Worm (Caenorhabditis elegans) whole organism, L1 larva: ENCODE results near the gene Y82E9BR.14.
"Not testable (repeated sequence)": the region's sequence is repeated elsewhere in the genome, so short reads cannot be mapped to it uniquely, and the experiment has no call there.

Source experiments
- C16A3.4 ChIP-seq: fragments of 150-350 bp; optimal IDR thresholded peaks from 2 replicates; lab custom pipeline; 2014; ENCODE audit warnings: missing biosample characterization, missing genetic modification characterization
- F16B12.6 ChIP-seq: fragments of 150-350 bp; optimal IDR thresholded peaks from 2 replicates; lab custom pipeline; 2014; ENCODE audit warnings: missing biosample characterization, missing genetic modification characterization
- aha-1 ChIP-seq: fragments of 150-350 bp; optimal IDR thresholded peaks from 2 replicates; lab custom pipeline; 2014; ENCODE audit warnings: missing biosample characterization, missing genetic modification characterization
- aly-2 ChIP-seq: fragments of 150-350 bp; optimal IDR thresholded peaks from 2 replicates; lab custom pipeline; 2014; ENCODE audit warnings: missing biosample characterization, missing genetic modification characterization
- blmp-1 ChIP-seq: fragments of 150-350 bp; optimal IDR thresholded peaks from 2 replicates; lab custom pipeline; 2014; ENCODE audit warnings: missing biosample characterization, missing genetic modification characterization
- ceh-63 ChIP-seq: fragments of 200-800 bp; sonication (Bioruptor generic); optimal IDR thresholded peaks from 2 replicates; lab custom pipeline; 2018; ENCODE audit warnings: mild to moderate bottlenecking, missing genetic modification characterization, missing compliant biosample characterization
- ceh-82 ChIP-seq, 3 experiments: fragments of 150-350 bp in 1 of 3; sonication (generic microtip) in 2 of 3; optimal IDR thresholded peaks; 2 replicates each; lab custom pipeline; 2014 to 2017; ENCODE audit warnings: missing biosample characterization in 3 of 3, missing genetic modification characterization in 3 of 3
- ceh-90 ChIP-seq: sonication (generic microtip); optimal IDR thresholded peaks from 2 replicates; lab custom pipeline; 2016; ENCODE audit warnings: missing genetic modification characterization, missing compliant biosample characterization
- dpl-1 ChIP-seq, 3 experiments: fragments of 150-350 bp in 2 of 3; sonication (generic microtip) in 1 of 3; optimal IDR thresholded peaks; 2 replicates each; lab custom pipeline; 2014 to 2017; ENCODE audit warnings: missing biosample characterization in 3 of 3, missing genetic modification characterization in 3 of 3, missing genetic modification reagents in 3 of 3
- dsc-1 ChIP-seq: sonication (generic microtip); optimal IDR thresholded peaks from 2 replicates; lab custom pipeline; 2016; ENCODE audit warnings: mild to moderate bottlenecking, missing genetic modification characterization, missing compliant biosample characterization
- efl-1 ChIP-seq, 4 experiments: fragments of 150-350 bp; optimal IDR thresholded peaks in 3 of 4; peaks in 1 of 4; 1 replicate in 1 of 4; 2 replicates in 3 of 4; lab custom pipeline; 2014; ENCODE audit warnings: missing biosample characterization in 2 of 4, missing genetic modification characterization in 2 of 4, missing genetic modification reagents in 2 of 4
- ets-5 ChIP-seq: fragments of 200-800 bp; sonication (Bioruptor generic); IDR thresholded peaks from 2 replicates; pipeline ENCODE4 v1.3.6; 2022; ENCODE audit warnings: missing genetic modification characterization, missing compliant biosample characterization
- fkh-8 ChIP-seq: sonication (generic microtip); optimal IDR thresholded peaks from 2 replicates; lab custom pipeline; 2016; ENCODE audit warnings: mild to moderate bottlenecking, missing genetic modification characterization, missing compliant biosample characterization
- fos-1 ChIP-seq: fragments of 150-350 bp; optimal IDR thresholded peaks from 2 replicates; lab custom pipeline; 2014; ENCODE audit warnings: missing biosample characterization, missing genetic modification characterization
- grh-1 ChIP-seq: fragments of 200-800 bp; sonication (Bioruptor generic); IDR thresholded peaks from 2 replicates; pipeline ENCODE4 v1.3.6; 2022; ENCODE audit warnings: missing genetic modification reagents, missing genetic modification characterization, missing compliant biosample characterization
- hlh-17 ChIP-seq: fragments of 200-800 bp; sonication (Bioruptor generic); optimal IDR thresholded peaks from 2 replicates; lab custom pipeline; 2018; ENCODE audit warnings: missing genetic modification characterization, mild to moderate bottlenecking, missing compliant biosample characterization, moderate library complexity, borderline replicate concordance
- hlh-4 ChIP-seq: sonication (generic microtip); optimal IDR thresholded peaks from 2 replicates; lab custom pipeline; 2016; ENCODE audit warnings: mild to moderate bottlenecking, missing genetic modification characterization, missing compliant biosample characterization
- hpl-2 ChIP-seq: fragments of 150-350 bp; optimal IDR thresholded peaks from 2 replicates; lab custom pipeline; 2014; ENCODE audit warnings: missing biosample characterization, missing genetic modification reagents, missing genetic modification characterization
- irx-1 ChIP-seq: sonication (generic microtip); optimal IDR thresholded peaks from 2 replicates; lab custom pipeline; 2016; ENCODE audit warnings: missing genetic modification characterization, missing compliant biosample characterization
- lin-39 ChIP-seq: fragments of 150-350 bp; optimal IDR thresholded peaks from 2 replicates; lab custom pipeline; 2014; ENCODE audit warnings: missing biosample characterization, missing genetic modification reagents, missing genetic modification characterization
- mab-9 ChIP-seq: fragments of 200-800 bp; sonication (Bioruptor generic); IDR thresholded peaks from 2 replicates; pipeline ENCODE4 v1.3.6; 2022; ENCODE audit warnings: missing genetic modification reagents, missing genetic modification characterization, missing compliant biosample characterization
- mep-1 ChIP-seq: fragments of 150-350 bp; optimal IDR thresholded peaks from 2 replicates; lab custom pipeline; 2014; ENCODE audit warnings: missing biosample characterization, missing genetic modification characterization
- nhr-19 ChIP-seq: fragments of 200-800 bp; sonication (Bioruptor generic); conservative IDR thresholded peaks from 2 replicates; pipeline ENCODE4 v1.3.6; 2022; ENCODE audit warnings: missing genetic modification characterization, missing compliant biosample characterization
- nhr-237 ChIP-seq: fragments of 150-350 bp; optimal IDR thresholded peaks from 2 replicates; lab custom pipeline; 2014; ENCODE audit warnings: missing biosample characterization, missing genetic modification characterization
- nhr-28 ChIP-seq: fragments of 150-350 bp; optimal IDR thresholded peaks from 2 replicates; lab custom pipeline; 2014; ENCODE audit warnings: missing biosample characterization, missing genetic modification characterization
- nhr-47 ChIP-seq: sonication (generic microtip); optimal IDR thresholded peaks from 2 replicates; lab custom pipeline; 2016; ENCODE audit warnings: mild to moderate bottlenecking, missing genetic modification characterization, moderate library complexity, missing compliant biosample characterization
- nhr-84 ChIP-seq: sonication (generic microtip); optimal IDR thresholded peaks from 2 replicates; lab custom pipeline; 2017; ENCODE audit warnings: missing biosample characterization, missing genetic modification characterization
- nhr-85 ChIP-seq: sonication (generic microtip); peaks from one replicate; lab custom pipeline; 2016; ENCODE audit warnings: missing genetic modification characterization, inconsistent platforms, missing compliant biosample characterization
- nhr-90 ChIP-seq: sonication (generic microtip); optimal IDR thresholded peaks from 2 replicates; lab custom pipeline; 2016; ENCODE audit warnings: mild to moderate bottlenecking, missing genetic modification characterization, missing compliant biosample characterization; ENCODE audit not compliant: poor library complexity
- pag-3 ChIP-seq: sonication (generic microtip); optimal IDR thresholded peaks from 2 replicates; lab custom pipeline; 2017; ENCODE audit warnings: missing genetic modification characterization, mild to moderate bottlenecking, missing compliant biosample characterization, antibody characterized with exemption, borderline replicate concordance; ENCODE audit not compliant: insufficient read depth
- rnt-1 ChIP-seq: sonication (generic microtip); optimal IDR thresholded peaks from 2 replicates; lab custom pipeline; 2016; ENCODE audit warnings: mild to moderate bottlenecking, missing genetic modification characterization, moderate library complexity, missing compliant biosample characterization
- skn-1 ChIP-seq: fragments of 150-350 bp; optimal IDR thresholded peaks from 2 replicates; lab custom pipeline; 2014; ENCODE audit warnings: missing biosample characterization, missing genetic modification characterization
- snpc-4 ChIP-seq: fragments of 150-350 bp; optimal IDR thresholded peaks from 2 replicates; lab custom pipeline; 2014; ENCODE audit warnings: missing biosample characterization, missing genetic modification characterization
- snu-23 ChIP-seq: sonication (generic microtip); optimal IDR thresholded peaks from 2 replicates; lab custom pipeline; 2016; ENCODE audit warnings: missing genetic modification characterization, missing compliant biosample characterization
- sox-4 ChIP-seq: sonication (generic microtip); optimal IDR thresholded peaks from 2 replicates; lab custom pipeline; 2016; ENCODE audit warnings: missing genetic modification characterization, missing compliant biosample characterization
- sptf-1 ChIP-seq: fragments of 150-350 bp; optimal IDR thresholded peaks from 2 replicates; lab custom pipeline; 2014; ENCODE audit warnings: missing biosample characterization, missing genetic modification characterization
- sup-37 ChIP-seq: fragments of 200-800 bp; sonication (Bioruptor generic); optimal IDR thresholded peaks from 2 replicates; lab custom pipeline; 2018; ENCODE audit warnings: mild to moderate bottlenecking, missing genetic modification characterization, missing compliant biosample characterization
- swsn-7 ChIP-seq: sonication (generic microtip); optimal IDR thresholded peaks from 2 replicates; lab custom pipeline; 2016; ENCODE audit warnings: missing genetic modification characterization, missing compliant biosample characterization
- tlp-1 ChIP-seq: fragments of 150-350 bp; optimal IDR thresholded peaks from 2 replicates; lab custom pipeline; 2014; ENCODE audit warnings: missing biosample characterization, missing genetic modification characterization
- unc-130 ChIP-seq: fragments of 150-350 bp; optimal IDR thresholded peaks from 2 replicates; lab custom pipeline; 2017; ENCODE audit warnings: missing biosample characterization, missing genetic modification characterization, inconsistent platforms
- unc-30 ChIP-seq: sonication (generic microtip); optimal IDR thresholded peaks from 2 replicates; lab custom pipeline; 2017; ENCODE audit warnings: missing biosample characterization, missing genetic modification characterization
- unc-86 ChIP-seq: sonication (generic microtip); optimal IDR thresholded peaks from 2 replicates; lab custom pipeline; 2016; ENCODE audit warnings: missing genetic modification characterization, missing compliant biosample characterization
- unc-98 ChIP-seq: fragments of 200-800 bp; sonication (Bioruptor generic); IDR thresholded peaks from 2 replicates; pipeline ENCODE4 v1.3.6; 2022; ENCODE audit warnings: missing genetic modification characterization, missing compliant biosample characterization
- vab-15 ChIP-seq: sonication (generic microtip); optimal IDR thresholded peaks from 2 replicates; lab custom pipeline; 2017; ENCODE audit warnings: missing genotype, mild to moderate bottlenecking, missing genetic modification characterization, missing compliant biosample characterization
- zag-1 ChIP-seq: fragments of 150-350 bp; optimal IDR thresholded peaks from 2 replicates; lab custom pipeline; 2014; ENCODE audit warnings: missing biosample characterization, missing genetic modification characterization

Gene Y82E9BR.14

DNA sequence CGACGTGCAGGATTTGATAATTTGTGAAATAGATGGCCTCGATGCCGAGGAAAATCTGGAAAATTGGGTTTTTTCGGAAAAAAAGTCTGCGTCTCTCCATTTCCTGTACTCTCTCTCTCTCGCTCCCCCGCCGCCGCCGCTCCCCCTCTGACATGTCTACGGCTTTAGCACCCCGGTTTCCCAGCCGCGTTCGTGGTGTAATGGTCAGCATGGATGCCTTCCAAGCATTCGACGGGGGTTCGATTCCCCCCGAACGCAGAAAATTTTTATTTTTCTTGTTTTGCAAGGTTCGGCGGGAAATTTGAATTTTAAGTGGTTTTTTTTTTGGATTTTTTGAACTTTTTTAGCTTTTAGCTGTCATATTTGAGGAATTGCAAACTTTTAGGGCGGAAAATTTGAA is 10.4 kb upstream of the Y82E9BR.14 start (continued):
- TF ChIP-seq tlp-1 (tag; lab: Kevin White, UChicago) (no peak), fos-1 (no peak), nhr-84 (tag; lab: Kevin White, UChicago) (no peak), mab-9 (GFP tag; lab: Robert Waterston, UW) (peak; percentile 57; the same call in 1 of the 2 replicates), skn-1 (tag; lab: Kevin White, UChicago) (peak; percentile 76), nhr-237 (tag; lab: Kevin White, UChicago) (peak; percentile 1), unc-130 (peak; percentile 44), aly-2 (peak; percentile 19), hlh-4 (no peak)

DNA sequence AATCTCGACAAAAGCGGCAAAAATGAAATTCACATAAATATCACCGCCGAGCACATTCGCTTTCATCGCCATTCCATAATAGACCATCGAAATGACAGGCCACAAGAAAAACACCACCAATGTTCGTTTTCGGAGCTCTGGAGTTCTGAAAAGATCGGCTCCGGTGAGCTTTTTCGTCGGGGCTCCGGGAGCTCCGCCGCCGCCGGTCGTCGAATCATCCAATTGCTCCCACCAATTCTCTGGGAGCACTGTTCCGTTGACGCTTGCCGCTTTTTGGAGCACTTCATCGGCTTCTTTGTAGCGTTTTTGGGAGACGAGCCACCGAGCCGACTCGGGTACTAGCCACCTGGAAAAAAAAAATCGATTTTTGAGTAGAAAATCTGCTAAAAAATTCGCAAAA is 7.5 kb upstream of the Y82E9BR.14 start:
- no peak for TF ChIP-seq ets-5 (GFP tag; lab: Robert Waterston, UW)
- no peak for TF ChIP-seq rnt-1 (tag; lab: Kevin White, UChicago)
- no peak for TF ChIP-seq aha-1
- no peak for TF ChIP-seq mep-1
- no peak for TF ChIP-seq snu-23 (GFP tag; lab: Kevin White, UChicago)
- TF ChIP-seq fkh-8 (tag; lab: Kevin White, UChicago): no peak
- TF ChIP-seq nhr-28 (tag; lab: Kevin White, UChicago): no peak
- TF ChIP-seq fos-1: no peak
- TF ChIP-seq unc-86 (tag; lab: Kevin White, UChicago): no peak
- TF ChIP-seq grh-1 (GFP tag; lab: Robert Waterston, UW): no peak

DNA sequence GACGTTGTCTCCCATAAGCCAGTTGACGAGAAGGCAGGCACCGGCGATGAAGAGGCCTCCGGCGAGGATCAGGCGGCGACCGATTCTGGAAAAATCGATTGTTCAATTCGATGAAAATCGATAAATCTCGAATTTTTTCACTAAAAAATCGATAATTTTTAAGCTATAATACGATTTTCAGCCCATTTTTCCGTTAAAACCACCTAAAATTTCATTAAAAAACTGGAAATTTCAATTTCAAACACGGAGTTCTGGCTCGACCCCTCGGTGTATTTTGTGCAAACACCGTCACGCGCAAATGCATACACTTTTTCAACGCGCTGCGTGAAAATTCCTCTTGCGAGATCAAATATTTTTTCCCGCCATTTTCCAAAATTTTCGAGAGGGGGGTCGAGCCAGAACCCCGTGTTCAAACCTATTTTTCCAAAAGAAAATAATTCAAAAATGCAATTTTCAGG is 6.5 kb upstream of the Y82E9BR.14 start:
- peak in 1 of 2 experiments; percentile 12 for TF ChIP-seq efl-1 (optimal IDR thresholded peaks at IDR 0.05; lab: Kevin White, UChicago)
- TF ChIP-seq efl-1 (GFP tag; optimal IDR thresholded peaks at IDR 0.05 in 1 of 2; lab: Kevin White, UChicago): not testable (repeated sequence)

DNA sequence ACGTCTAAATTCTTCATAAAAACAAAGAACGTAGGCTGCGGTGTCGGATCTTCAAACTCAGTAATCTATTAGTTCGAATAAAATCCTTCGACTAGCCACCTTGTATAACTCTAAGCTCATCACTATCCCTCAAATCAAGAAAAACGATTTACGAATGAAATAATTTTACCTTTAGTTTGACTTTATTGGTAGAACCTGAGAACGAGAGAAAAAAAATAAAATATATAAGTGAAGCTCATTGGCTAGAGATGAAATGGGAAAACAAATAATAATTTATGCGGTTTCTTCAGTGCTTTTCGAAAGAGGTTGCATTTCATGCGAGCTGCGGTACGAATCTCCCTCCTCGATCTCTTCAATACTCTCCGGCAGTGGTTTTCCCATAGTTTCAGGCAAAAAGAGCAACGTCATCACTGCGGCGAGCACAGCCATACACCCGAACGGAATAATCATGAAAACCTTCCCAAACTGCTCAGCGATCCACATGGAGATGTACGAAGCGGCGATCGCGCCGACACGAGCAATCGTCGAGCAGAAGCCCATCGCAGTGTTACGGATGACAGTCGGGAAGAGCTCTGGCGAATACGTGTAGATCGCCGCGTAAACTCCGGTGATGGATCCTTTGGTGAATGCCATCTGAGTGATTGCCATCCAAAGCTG is 5.9 kb upstream of the Y82E9BR.14 start:
- TF ChIP-seq nhr-19 (GFP tag; lab: Robert Waterston, UW): peak; percentile 63
- no peak for TF ChIP-seq nhr-28 (tag; lab: Kevin White, UChicago)
- TF ChIP-seq mab-9 (GFP tag; lab: Robert Waterston, UW): peak; percentile 70
- TF ChIP-seq unc-30 (tag; lab: Kevin White, UChicago): no peak
- no peak for TF ChIP-seq tlp-1 (tag; lab: Kevin White, UChicago)
- no peak for TF ChIP-seq unc-130
- TF ChIP-seq ceh-90 (tag; lab: Kevin White, UChicago): no peak
- TF ChIP-seq lin-39: peak; percentile 29
- no peak for TF ChIP-seq sox-4 (tag; lab: Kevin White, UChicago)
- no peak for TF ChIP-seq pag-3 (tag; lab: Kevin White, UChicago)
- no peak for TF ChIP-seq ceh-63
- peak; percentile 23 for TF ChIP-seq dsc-1 (tag; lab: Kevin White, UChicago)
- peak; percentile 41 for TF ChIP-seq hpl-2 (GFP tag; lab: Kevin White, UChicago)
- no peak for TF ChIP-seq sup-37 (GFP tag; lab: Kevin White, UChicago)
- TF ChIP-seq hlh-17: no peak
- no peak for TF ChIP-seq blmp-1 (tag; lab: Kevin White, UChicago)
- peak; percentile 10 to 13 for TF ChIP-seq efl-1 (optimal IDR thresholded peaks at IDR 0.05; lab: Kevin White, UChicago)
- peak in 1 of 2 experiments; percentile 92 for TF ChIP-seq efl-1 (GFP tag; optimal IDR thresholded peaks at IDR 0.05 in 1 of 2; lab: Kevin White, UChicago)
- TF ChIP-seq snu-23 (GFP tag; lab: Kevin White, UChicago): peak; percentile 66
- TF ChIP-seq fos-1: peak; percentile 35
- TF ChIP-seq dpl-1 (GFP tag; optimal IDR thresholded peaks at IDR 0.05; lab: Kevin White, UChicago): peak in 1 of 3 experiments; percentile 2
- TF ChIP-seq ceh-82 (tag; optimal IDR thresholded peaks at IDR 0.05; lab: Kevin White, UChicago): peak in 1 of 3 experiments; percentile 11
- TF ChIP-seq nhr-47: peak; percentile 67
- no peak for TF ChIP-seq irx-1
- TF ChIP-seq nhr-90 (tag; lab: Kevin White, UChicago): peak; percentile 86
- TF ChIP-seq unc-98 (GFP tag; lab: Robert Waterston, UW): no peak
- no peak for TF ChIP-seq vab-15 (tag; lab: Kevin White, UChicago)
- TF ChIP-seq snpc-4 (tag; lab: Kevin White, UChicago): no peak
- no peak for TF ChIP-seq zag-1 (tag; lab: Kevin White, UChicago)
- peak; percentile 35 for TF ChIP-seq rnt-1 (tag; lab: Kevin White, UChicago)
- TF ChIP-seq sptf-1 (tag; lab: Kevin White, UChicago): no peak
- TF ChIP-seq C16A3.4: peak; percentile 39
- peak; percentile 68 for TF ChIP-seq nhr-85 (tag; lab: Kevin White, UChicago)
- peak; percentile 64 for TF ChIP-seq swsn-7 (tag; lab: Kevin White, UChicago)
- TF ChIP-seq aha-1: no peak
- no peak for TF ChIP-seq F16B12.6
